Fruit fly (Drosophila melanogaster): Measurements from ENCODE around the gene CG5938.

The CG5938 gene

dm6 chr3R:27281022-27281810 lies 6.6 kb downstream of the CG5938 start (continued):
- TF ChIP-seq Lpt (GFP tag; optimal IDR thresholded peaks at IDR 0.05) (peak; percentile 95), Ets21C (GFP tag; optimal IDR thresholded peaks at IDR 0.05) (peak; percentile 97), vri (GFP tag; optimal IDR thresholded peaks at IDR 0.05) (peak; percentile 95), pdm3 (GFP tag; optimal IDR thresholded peaks at IDR 0.05) (peak; percentile 98), OdsH (GFP tag; optimal IDR thresholded peaks at IDR 0.05) (peak; percentile 98), Sox102F (GFP tag; optimal IDR thresholded peaks at IDR 0.05) (peak; percentile 98), cyc (GFP tag; optimal IDR thresholded peaks at IDR 0.05) (peak; percentile 97), Sox14 (GFP tag; optimal IDR thresholded peaks at IDR 0.05) (peak; percentile 99), CG15336 (GFP tag; IDR thresholded peaks at IDR 0.05) (peak; percentile 97), CG34406 (GFP tag; optimal IDR thresholded peaks at IDR 0.05) (peak; percentile 97), CG11902 (GFP tag; optimal IDR thresholded peaks at IDR 0.05) (peak; percentile 96), Hr4 (GFP tag; optimal IDR thresholded peaks at IDR 0.05) (peak; percentile 98), svp (GFP tag) (peak; percentile 98)

- TF ChIP-seq Hr4 (GFP tag; optimal IDR thresholded peaks at IDR 0.05) (no peak), Gug (GFP tag; IDR thresholded peaks at IDR 0.05) (no peak), Sox15 (GFP tag; optimal IDR thresholded peaks at IDR 0.05) (no peak), CG34406 (GFP tag; optimal IDR thresholded peaks at IDR 0.05) (no peak), pdm3 (GFP tag; optimal IDR thresholded peaks at IDR 0.05) (no peak), CG11902 (GFP tag; optimal IDR thresholded peaks at IDR 0.05) (no peak), CG7368 (GFP tag; optimal IDR thresholded peaks at IDR 0.05) (no peak), cyc (GFP tag; optimal IDR thresholded peaks at IDR 0.05) (no peak), CG11294 (GFP tag; IDR thresholded peaks at IDR 0.05) (no peak), Hr38 (GFP tag; optimal IDR thresholded peaks at IDR 0.05) (no peak), CG6854 (GFP tag; optimal IDR thresholded peaks at IDR 0.05) (no peak), CG11762 (GFP tag; optimal IDR thresholded peaks at IDR 0.05; ENCODE audit: insufficient read depth) (no peak), CG8119 (GFP tag; IDR thresholded peaks at IDR 0.05) (no peak)
Observed at dm6 chr3R:27281811-27282131, 7.2 kb downstream of the CG5938 start.

- TF ChIP-seq Ets96B (tag; optimal IDR thresholded peaks at IDR 0.05) (peak; percentile 25), OdsH (GFP tag; optimal IDR thresholded peaks at IDR 0.05) (peak; percentile 72), Ets21C (GFP tag; optimal IDR thresholded peaks at IDR 0.05) (peak; percentile 47), Lpt (GFP tag; optimal IDR thresholded peaks at IDR 0.05) (no peak), CG32006 (GFP tag; optimal IDR thresholded peaks at IDR 0.05) (peak; percentile 76), CG6808 (GFP tag; optimal IDR thresholded peaks at IDR 0.05) (peak; percentile 39), Sox102F (GFP tag; optimal IDR thresholded peaks at IDR 0.05) (peak; percentile 53), net (GFP tag; optimal IDR thresholded peaks at IDR 0.05) (peak; percentile 51), Sox14 (GFP tag; optimal IDR thresholded peaks at IDR 0.05) (peak; percentile 59), fkh (GFP tag; optimal IDR thresholded peaks at IDR 0.05) (no peak), CG15336 (GFP tag; IDR thresholded peaks at IDR 0.05) (peak; percentile 60), CG11902 (GFP tag; optimal IDR thresholded peaks at IDR 0.05) (peak; percentile 29), svp (GFP tag) (peak; percentile 71), Eip93F (GFP tag; optimal IDR thresholded peaks at IDR 0.05) (no peak), dac (GFP tag; optimal IDR thresholded peaks at IDR 0.05) (no peak), CG16779 (tag; optimal IDR thresholded peaks at IDR 0.05) (no peak), topi (GFP tag; optimal IDR thresholded peaks at IDR 0.05) (peak; percentile 61), CG4318 (GFP tag; optimal IDR thresholded peaks at IDR 0.05) (peak; percentile 52), achi (GFP tag; optimal IDR thresholded peaks at IDR 0.05) (peak; percentile 50), CG6276 (GFP tag; optimal IDR thresholded peaks at IDR 0.05) (peak; percentile 62), dsx (GFP tag; optimal IDR thresholded peaks at IDR 0.05; ENCODE audit: poor library complexity, severe bottlenecking) (peak; percentile 31), ss (GFP tag; optimal IDR thresholded peaks at IDR 0.05) (no peak), salr (GFP tag; optimal IDR thresholded peaks at IDR 0.05) (peak; percentile 15 to 71), fd85E (GFP tag; optimal IDR thresholded peaks at IDR 0.05) (no peak), CG1621 (tag; optimal IDR thresholded peaks at IDR 0.05) (no peak), pdm3 (GFP tag; optimal IDR thresholded peaks at IDR 0.05) (peak; percentile 70), spab (GFP tag; optimal IDR thresholded peaks at IDR 0.05) (peak; percentile 28), CG10631 (GFP tag; optimal IDR thresholded peaks at IDR 0.05) (peak; percentile 54), Met (GFP tag; optimal IDR thresholded peaks at IDR 0.05) (peak; percentile 48), fd59A (GFP tag; optimal IDR thresholded peaks at IDR 0.05) (peak; percentile 26), CG6854 (GFP tag; optimal IDR thresholded peaks at IDR 0.05) (no peak), CG7368 (GFP tag; optimal IDR thresholded peaks at IDR 0.05) (peak; percentile 15), Blimp-1 (GFP tag; optimal IDR thresholded peaks at IDR 0.05) (peak; percentile 5), cyc (GFP tag; optimal IDR thresholded peaks at IDR 0.05) (peak; percentile 58), CG8319 (GFP tag; optimal IDR thresholded peaks at IDR 0.05) (no peak)
Observed at dm6 chr3R:27282286-27282685, 7.7 kb downstream of the CG5938 start, which contains the start of gene mrt. TSS of gene mrt (minus strand) at chr3R:27282661.

All from whole organism, prepupa.